Fruit fly (Drosophila melanogaster): ENCODE data around the gene Madm.

DNA sequence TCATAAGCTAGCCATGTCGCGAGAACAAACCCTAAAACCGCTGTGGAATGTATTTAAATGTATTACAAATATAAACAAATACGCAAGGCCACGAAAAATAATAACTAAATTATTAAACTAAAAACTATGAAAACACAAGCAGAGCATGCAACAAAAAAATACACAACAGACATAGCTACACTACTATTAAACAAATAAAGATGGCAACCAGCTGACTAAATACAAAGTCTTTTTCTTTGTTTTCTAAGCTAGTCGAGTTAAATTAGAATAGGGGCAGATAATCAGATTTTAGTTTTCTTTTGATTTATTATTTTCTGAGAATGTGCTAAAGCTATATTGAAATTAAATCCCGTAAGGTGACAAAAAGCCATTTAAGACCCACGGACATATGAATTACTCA lies 4.3 kb downstream of the Madm start:
- TF ChIP-seq usp (GFP tag; optimal IDR thresholded peaks at IDR 0.05): no peak
- TF ChIP-seq EcR (GFP tag; optimal IDR thresholded peaks at IDR 0.05): no peak
- TF ChIP-seq psq (optimal IDR thresholded peaks at IDR 0.05): no peak

Data from whole organism.